Worm (Caenorhabditis elegans) whole organism, L1 larva: ENCODE data around the gene T04A8.18.

Experiments used
- ceh-82 ChIP-seq, 3 experiments: fragments of 150-350 bp in 1 of 3; sonication (generic microtip) in 2 of 3; optimal IDR thresholded peaks; 2 replicates each; lab custom pipeline; 2014 to 2017; ENCODE audit warnings: missing biosample characterization in 3 of 3, missing genetic modification characterization in 3 of 3
- egl-27 ChIP-seq, 2 experiments: fragments of 150-350 bp in 1 of 2; sonication (generic microtip); optimal IDR thresholded peaks; 3 replicates each; lab custom pipeline; 2017 to 2018; ENCODE audit warnings: missing biosample characterization in 2 of 2, missing genetic modification characterization in 2 of 2, missing genetic modification reagents in 2 of 2
- fkh-10 ChIP-seq: sonication (generic microtip); optimal IDR thresholded peaks from 2 replicates; lab custom pipeline; 2017; ENCODE audit warnings: missing biosample characterization, missing genetic modification reagents, missing genetic modification characterization
- lin-13 ChIP-seq: fragments of 150-350 bp; optimal IDR thresholded peaks from 2 replicates; lab custom pipeline; 2014; ENCODE audit warnings: missing biosample characterization, missing genetic modification reagents, missing genetic modification characterization
- lir-3 ChIP-seq: sonication (generic microtip); optimal IDR thresholded peaks from 2 replicates; lab custom pipeline; 2016; ENCODE audit warnings: mild to moderate bottlenecking, missing genetic modification characterization, moderate library complexity, missing compliant biosample characterization; ENCODE audit not compliant: poor library complexity
- mep-1 ChIP-seq: fragments of 150-350 bp; optimal IDR thresholded peaks from 2 replicates; lab custom pipeline; 2014; ENCODE audit warnings: missing biosample characterization, missing genetic modification characterization
- nhr-11 ChIP-seq: fragments of 150-350 bp; optimal IDR thresholded peaks from 2 replicates; lab custom pipeline; 2014; ENCODE audit warnings: missing biosample characterization, missing genetic modification characterization
- skn-1 ChIP-seq: fragments of 150-350 bp; optimal IDR thresholded peaks from 2 replicates; lab custom pipeline; 2014; ENCODE audit warnings: missing biosample characterization, missing genetic modification characterization
- snpc-4 ChIP-seq: fragments of 150-350 bp; optimal IDR thresholded peaks from 2 replicates; lab custom pipeline; 2014; ENCODE audit warnings: missing biosample characterization, missing genetic modification characterization
- sptf-1 ChIP-seq: fragments of 150-350 bp; optimal IDR thresholded peaks from 2 replicates; lab custom pipeline; 2014; ENCODE audit warnings: missing biosample characterization, missing genetic modification characterization
- unc-62 ChIP-seq: fragments of 150-350 bp; optimal IDR thresholded peaks from 2 replicates; lab custom pipeline; 2014; ENCODE audit warnings: missing biosample characterization, missing genetic modification reagents, missing genetic modification characterization
- ztf-4 ChIP-seq: fragments of 150-350 bp; optimal IDR thresholded peaks from 2 replicates; lab custom pipeline; 2014; ENCODE audit warnings: missing biosample characterization, missing genetic modification characterization

ce11 chrIII:4723922-4724321 lies 14.9 kb downstream of the T04A8.18 start:
- no peak for TF ChIP-seq ztf-4
- no peak for TF ChIP-seq egl-27 (tag; optimal IDR thresholded peaks at IDR 0.05; lab: Kevin White, UChicago)
- TF ChIP-seq skn-1 (tag; lab: Kevin White, UChicago), result no peak
- no peak for TF ChIP-seq lin-13
- no peak for TF ChIP-seq snpc-4 (tag; lab: Kevin White, UChicago)
- no peak for TF ChIP-seq ceh-82 (tag; optimal IDR thresholded peaks at IDR 0.05; lab: Kevin White, UChicago)
- TF ChIP-seq sptf-1 (tag; lab: Kevin White, UChicago), result no peak
- peak; percentile 58 for TF ChIP-seq mep-1
- no peak for TF ChIP-seq lir-3 (tag; lab: Kevin White, UChicago)
- TF ChIP-seq nhr-11, result no peak
- TF ChIP-seq fkh-10 (GFP tag; lab: Kevin White, UChicago), result no peak
- no peak for TF ChIP-seq unc-62
